Worm (Caenorhabditis elegans) whole organism, young adult: ENCODE data around the gene F43C11.11.

Experiments used
- D2030.7 ChIP-seq: fragments of 200-800 bp; sonication (Bioruptor generic); IDR thresholded peaks from 2 replicates; pipeline ENCODE4 v1.3.6; 2022; ENCODE audit warnings: missing genetic modification reagents, missing genetic modification characterization, missing compliant biosample characterization
- K11D2.4 ChIP-seq: fragments of 200-800 bp; sonication (Bioruptor generic); IDR thresholded peaks from 2 replicates; pipeline ENCODE4 v1.3.6; 2022; ENCODE audit warnings: missing genetic modification reagents, missing genetic modification characterization, missing compliant biosample characterization
- K12H6.12 ChIP-seq: fragments of 200-800 bp; sonication (Bioruptor generic); optimal IDR thresholded peaks from 2 replicates; lab custom pipeline; 2018; ENCODE audit warnings: mild to moderate bottlenecking, missing genetic modification characterization, missing compliant biosample characterization
- ZK185.1 ChIP-seq: sonication (generic microtip); optimal IDR thresholded peaks from 2 replicates; lab custom pipeline; 2016; ENCODE audit warnings: mild to moderate bottlenecking, missing genetic modification characterization, missing compliant biosample characterization; ENCODE audit not compliant: poor library complexity, severe bottlenecking
- ceh-40 ChIP-seq: fragments of 200-800 bp; sonication (Bioruptor generic); IDR thresholded peaks from 2 replicates; pipeline ENCODE4 v1.3.6; 2022; ENCODE audit warnings: missing genetic modification characterization, missing compliant biosample characterization
- ceh-58 ChIP-seq: fragments of 200-800 bp; sonication (Bioruptor generic); IDR thresholded peaks from 2 replicates; pipeline ENCODE4 v1.3.6; 2022; ENCODE audit warnings: missing genetic modification characterization, missing compliant biosample characterization
- dox-1 ChIP-seq: fragments of 200-800 bp; sonication (Bioruptor generic); IDR thresholded peaks from 2 replicates; pipeline ENCODE4 v1.3.6; 2022; ENCODE audit warnings: missing genetic modification reagents, missing genetic modification characterization, missing compliant biosample characterization
- efl-1 ChIP-seq: fragments of 150-350 bp; optimal IDR thresholded peaks from 2 replicates; lab custom pipeline; 2014; ENCODE audit warnings: missing biosample characterization, missing genetic modification reagents, missing genetic modification characterization
- egl-18 ChIP-seq: fragments of 200-800 bp; sonication (Bioruptor generic); IDR thresholded peaks from 2 replicates; pipeline ENCODE4 v1.3.6; 2022; ENCODE audit warnings: missing genetic modification reagents, missing genetic modification characterization, missing compliant biosample characterization
- egl-44 ChIP-seq: fragments of 200-800 bp; sonication (Bioruptor generic); IDR thresholded peaks from 2 replicates; pipeline ENCODE4 v1.3.6; 2022; ENCODE audit warnings: missing genetic modification reagents, missing genetic modification characterization, missing compliant biosample characterization
- ekl-4 ChIP-seq: fragments of 200-800 bp; sonication (Bioruptor generic); IDR thresholded peaks from 2 replicates; pipeline ENCODE4 v1.3.6; 2022; ENCODE audit warnings: missing genetic modification reagents, missing genetic modification characterization, missing compliant biosample characterization
- ets-4 ChIP-seq: fragments of 200-800 bp; sonication (Bioruptor generic); optimal IDR thresholded peaks from 2 replicates; lab custom pipeline; 2018; ENCODE audit warnings: mild to moderate bottlenecking, missing genetic modification characterization, missing compliant biosample characterization
- gei-17 ChIP-seq: fragments of 200-800 bp; sonication (Bioruptor generic); optimal IDR thresholded peaks from 2 replicates; lab custom pipeline; 2018; ENCODE audit warnings: mild to moderate bottlenecking, missing genetic modification characterization, missing compliant biosample characterization
- hsf-1 ChIP-seq: fragments of 200-800 bp; sonication (Bioruptor generic); IDR thresholded peaks from 2 replicates; pipeline ENCODE4 v1.3.6; 2022; ENCODE audit warnings: missing genetic modification reagents, missing genetic modification characterization, missing compliant biosample characterization
- lin-40 ChIP-seq: sonication (generic microtip); optimal IDR thresholded peaks from 2 replicates; lab custom pipeline; 2016; ENCODE audit warnings: missing genetic modification characterization, mild to moderate bottlenecking, missing compliant biosample characterization, missing genotype, missing genetic modification reagents
- lir-1 ChIP-seq: fragments of 200-800 bp; sonication (Bioruptor generic); conservative IDR thresholded peaks from 2 replicates; pipeline ENCODE4 v1.3.6; 2022; ENCODE audit warnings: missing genetic modification reagents, missing genetic modification characterization, missing compliant biosample characterization
- lsl-1 ChIP-seq: fragments of 200-800 bp; sonication (Bioruptor generic); optimal IDR thresholded peaks from 2 replicates; lab custom pipeline; 2018; ENCODE audit warnings: mild to moderate bottlenecking, missing genetic modification characterization, moderate library complexity, missing compliant biosample characterization
- madf-10 ChIP-seq: sonication (generic microtip); optimal IDR thresholded peaks from 2 replicates; lab custom pipeline; 2016; ENCODE audit warnings: mild to moderate bottlenecking, missing genetic modification characterization, missing compliant biosample characterization
- madf-3 ChIP-seq: fragments of 200-800 bp; sonication (Bioruptor generic); IDR thresholded peaks from 2 replicates; pipeline ENCODE4 v1.3.6; 2022; ENCODE audit warnings: missing genetic modification reagents, missing genetic modification characterization, missing compliant biosample characterization
- madf-6 ChIP-seq: fragments of 200-800 bp; sonication (Bioruptor generic); IDR thresholded peaks from 2 replicates; pipeline ENCODE4 v1.3.6; 2022; ENCODE audit warnings: missing genetic modification reagents, missing genetic modification characterization, missing compliant biosample characterization
- mxl-1 ChIP-seq: sonication (generic microtip); optimal IDR thresholded peaks from 2 replicates; lab custom pipeline; 2016; ENCODE audit warnings: missing genetic modification characterization, missing compliant biosample characterization
- nfya-1 ChIP-seq: sonication (generic microtip); optimal IDR thresholded peaks from 2 replicates; lab custom pipeline; 2017; ENCODE audit warnings: antibody characterized with exemption, missing compliant biosample characterization, missing genetic modification characterization, borderline replicate concordance; ENCODE audit not compliant: insufficient read depth
- nhr-179 ChIP-seq: sonication (generic microtip); optimal IDR thresholded peaks from 2 replicates; lab custom pipeline; 2016; ENCODE audit warnings: mild to moderate bottlenecking, missing genetic modification characterization, missing compliant biosample characterization
- nhr-80 ChIP-seq: sonication (generic microtip); optimal IDR thresholded peaks from 2 replicates; lab custom pipeline; 2016; ENCODE audit warnings: missing genetic modification characterization, missing compliant biosample characterization
- repo-1 ChIP-seq: sonication (generic microtip); optimal IDR thresholded peaks from 2 replicates; lab custom pipeline; 2017; ENCODE audit warnings: mild to moderate bottlenecking, missing genetic modification characterization, missing compliant biosample characterization
- rpc-1 ChIP-seq, 2 experiments: fragments of 150-350 bp in 1 of 2; sonication (generic microtip) in 1 of 2; optimal IDR thresholded peaks; 2 replicates each; lab custom pipeline; 2014 to 2018; ENCODE audit warnings: missing biosample characterization in 1 of 2, missing genetic modification characterization in 1 of 2, missing genetic modification reagents in 1 of 2, missing genotype in 1 of 2
- snpc-1.3 ChIP-seq: sonication (generic microtip); optimal IDR thresholded peaks from 2 replicates; lab custom pipeline; 2017; ENCODE audit warnings: missing genetic modification characterization, mild to moderate bottlenecking, missing compliant biosample characterization, antibody characterized with exemption, moderate library complexity, missing genotype, missing genetic modification reagents; ENCODE audit not compliant: insufficient read depth
- sptf-2 ChIP-seq: fragments of 200-800 bp; sonication (Bioruptor generic); optimal IDR thresholded peaks from 2 replicates; lab custom pipeline; 2018; ENCODE audit warnings: mild to moderate bottlenecking, missing genetic modification characterization, missing compliant biosample characterization
- tbp1 ChIP-seq: fragments of 200-800 bp; sonication (Bioruptor generic); optimal IDR thresholded peaks from 2 replicates; lab custom pipeline; 2018; ENCODE audit warnings: mild to moderate bottlenecking, missing genetic modification characterization, missing compliant biosample characterization
- tbx-9 ChIP-seq: sonication (generic microtip); optimal IDR thresholded peaks from 2 replicates; lab custom pipeline; 2016; ENCODE audit warnings: borderline replicate concordance, missing genetic modification characterization, inconsistent platforms, missing compliant biosample characterization
- unc-62 ChIP-seq: fragments of 150-350 bp; optimal IDR thresholded peaks from 2 replicates; lab custom pipeline; 2014; ENCODE audit warnings: missing biosample characterization, missing genetic modification reagents, missing genetic modification characterization
- zfh-2 ChIP-seq: fragments of 200-800 bp; sonication (Bioruptor generic); conservative IDR thresholded peaks from 2 replicates; pipeline ENCODE4 v1.3.6; 2022; ENCODE audit warnings: missing genetic modification reagents, missing genetic modification characterization, missing compliant biosample characterization

Gene F43C11.11

ce11 chrII:2330462-2330861 lies 33.1 kb downstream of the F43C11.11 start:
- TF ChIP-seq D2030.7 (GFP tag; lab: Robert Waterston, UW): 0 out of 2 replicates have a peak, but pooled peaks have one; percentile 35
- peak; percentile 12 for TF ChIP-seq gei-17
- TF ChIP-seq nhr-179: no peak
- TF ChIP-seq lsl-1 (GFP tag; lab: Kevin White, UChicago): peak; percentile 16
- no peak for TF ChIP-seq lin-40
- TF ChIP-seq snpc-1.3 (tag; lab: Kevin White, UChicago): no peak
- no peak for TF ChIP-seq sptf-2 (GFP tag; lab: Kevin White, UChicago)
- TF ChIP-seq ekl-4 (GFP tag; lab: Robert Waterston, UW): peak; percentile 19; the same call in 1 of the 2 replicates
- TF ChIP-seq madf-6 (GFP tag; lab: Robert Waterston, UW): peak; percentile 31; the same call in 1 of the 2 replicates
- no peak for TF ChIP-seq egl-18
- peak; percentile 97 for TF ChIP-seq hsf-1 (GFP tag; lab: Robert Waterston, UW)
- TF ChIP-seq madf-3 (GFP tag; lab: Robert Waterston, UW): no peak
- peak; percentile 80 for TF ChIP-seq dox-1 (GFP tag; lab: Robert Waterston, UW)
- peak; percentile 40 for TF ChIP-seq rpc-1 (optimal IDR thresholded peaks at IDR 0.05; lab: Kevin White, UChicago)
- TF ChIP-seq rpc-1 (tag; optimal IDR thresholded peaks at IDR 0.05; lab: Kevin White, UChicago): no peak
- no peak for TF ChIP-seq tbp1
- TF ChIP-seq ceh-40 (GFP tag; lab: Robert Waterston, UW): 0 out of 2 replicates have a peak, but pooled peaks have one; percentile 67
- no peak for TF ChIP-seq unc-62
- TF ChIP-seq, all 124 proteins: peak for 9

DNA sequence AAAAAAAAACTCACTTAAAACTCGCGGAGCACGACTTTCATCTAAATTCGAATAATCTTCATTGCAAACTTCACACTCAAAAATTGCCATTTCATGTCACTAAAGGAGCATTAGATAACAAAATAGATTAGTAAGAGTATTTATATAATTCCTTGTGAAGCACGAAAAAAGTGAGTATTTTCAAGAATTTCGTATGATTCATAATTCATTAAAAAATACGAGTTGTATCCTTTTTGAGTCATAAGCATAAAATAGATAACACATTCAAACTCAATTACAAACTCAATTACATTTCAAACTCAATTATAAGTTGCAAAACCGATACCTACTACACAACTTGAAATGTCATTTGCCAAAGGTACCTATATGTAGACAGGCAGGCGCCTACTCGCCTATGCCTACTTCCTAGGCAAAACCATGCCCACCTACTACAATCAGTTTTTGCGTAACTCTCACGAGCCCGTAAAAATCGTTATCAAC lies 34.6 kb downstream of the F43C11.11 start, which contains the start of the genes ZK1240.8 and ZK1240.1:
Gene ZK1240.8 (minus strand): TSS at position 101 of the 480 bp plus-strand sequence.
Gene ZK1240.1 (plus strand): TSS at position 430 of the 480 bp plus-strand sequence.
- no peak for TF ChIP-seq zfh-2
- TF ChIP-seq madf-10 (tag; lab: Kevin White, UChicago): no peak
- no peak for TF ChIP-seq ZK185.1 (tag; lab: Kevin White, UChicago)
- TF ChIP-seq sptf-2 (GFP tag; lab: Kevin White, UChicago): no peak
- no peak for TF ChIP-seq efl-1 (GFP tag; lab: Kevin White, UChicago)
- no peak for TF ChIP-seq ets-4 (GFP tag; lab: Kevin White, UChicago)
- TF ChIP-seq, all 124 proteins: peak for 0

DNA sequence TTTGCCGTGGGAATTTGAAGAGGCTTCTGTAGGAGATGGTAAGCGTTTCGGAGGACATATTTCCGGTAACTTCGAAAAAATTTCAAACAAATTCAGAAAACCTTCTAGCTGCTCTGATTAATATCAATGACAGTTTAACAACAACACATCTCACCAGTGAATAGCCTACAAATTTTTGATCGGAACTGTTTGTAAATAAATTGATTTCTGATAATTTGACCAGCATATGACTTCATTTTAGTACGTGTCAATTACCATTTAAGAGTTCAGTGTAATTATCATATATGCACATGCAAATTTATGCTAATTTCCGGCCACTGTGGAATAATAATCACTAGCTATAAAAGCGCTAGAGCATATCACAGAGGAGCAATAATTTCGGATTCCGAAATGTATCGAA lies 38.6 kb downstream of the F43C11.11 start, which contains the start of gene ZK1240.11:
Gene ZK1240.11 (plus strand): TSS at position 301 of the 400 bp plus-strand sequence.
- no peak for TF ChIP-seq tbx-9 (tag; lab: Kevin White, UChicago)
- no peak for TF ChIP-seq ekl-4 (GFP tag; lab: Robert Waterston, UW)
- no peak for TF ChIP-seq mxl-1 (tag; lab: Kevin White, UChicago)
- no peak for TF ChIP-seq madf-3 (GFP tag; lab: Robert Waterston, UW)
- TF ChIP-seq K11D2.4 (GFP tag; lab: Robert Waterston, UW): no peak
- no peak for TF ChIP-seq ceh-58 (GFP tag; lab: Robert Waterston, UW)
- no peak for TF ChIP-seq madf-6 (GFP tag; lab: Robert Waterston, UW)
- no peak for TF ChIP-seq repo-1 (tag; lab: Kevin White, UChicago)
- TF ChIP-seq K12H6.12 (tag; lab: Kevin White, UChicago): no peak
- TF ChIP-seq, all 124 proteins: peak for 0

- TF ChIP-seq nhr-80 (peak; percentile 85), lir-1 (GFP tag; lab: Robert Waterston, UW) (no peak), egl-44 (GFP tag; lab: Robert Waterston, UW) (no peak), ets-4 (GFP tag; lab: Kevin White, UChicago) (peak; percentile 58), nfya-1 (tag; lab: Kevin White, UChicago) (no peak)
- TF ChIP-seq, all 124 proteins: peak for 2
Observed at ce11 chrII:2322857-2323518, 40.6 kb downstream of the F43C11.11 start, which contains the start of the genes ZK1240.6 and ZK1240.2. Gene ZK1240.6, minus strand, starts transcription at chrII:2322907. Gene ZK1240.2, plus strand, starts transcription at chrII:2323376.
